Worm (Caenorhabditis elegans) whole organism, L3 larva: ENCODE results near the gene F41H10.1.

Source experiments
- jun-1 ChIP-seq: fragments of 150-350 bp; optimal IDR thresholded peaks from 2 replicates; lab custom pipeline; 2014; ENCODE audit warnings: missing biosample characterization, missing genetic modification reagents, missing genetic modification characterization
- nfya-1 ChIP-seq: sonication (generic microtip); optimal IDR thresholded peaks from 2 replicates; lab custom pipeline; 2017; ENCODE audit warnings: missing genetic modification characterization, mild to moderate bottlenecking, missing compliant biosample characterization, antibody characterized with exemption, moderate library complexity; ENCODE audit not compliant: insufficient read depth
- nhr-28 ChIP-seq: fragments of 150-350 bp; optimal IDR thresholded peaks from 2 replicates; lab custom pipeline; 2014; ENCODE audit warnings: missing biosample characterization, missing genetic modification characterization
- ztf-4 ChIP-seq: fragments of 150-350 bp; optimal IDR thresholded peaks from 2 replicates; lab custom pipeline; 2014; ENCODE audit warnings: missing biosample characterization, missing genetic modification characterization

ce11 chrIV:5354564-5354963 lies 28.1 kb upstream of the F41H10.1 start:
- no peak for TF ChIP-seq jun-1 (tag; lab: Kevin White, UChicago)
- no peak for TF ChIP-seq nhr-28 (tag; lab: Kevin White, UChicago)
- TF ChIP-seq ztf-4 (tag; lab: Kevin White, UChicago), result no peak
- TF ChIP-seq nfya-1 (tag; lab: Kevin White, UChicago), result no peak
